Fruit fly (Drosophila melanogaster) whole organism, embryonic: Measurements from ENCODE around the gene hfp.

Experiments used
- Blimp-1 ChIP-seq: fragments of 200-800 bp; sonication (Bioruptor generic); optimal IDR thresholded peaks from 3 replicates; lab custom pipeline; 2018; ENCODE audit warnings: missing biosample characterization, missing genetic modification characterization, mild to moderate bottlenecking, moderate library complexity, missing genetic modification reagents
- CG10431 ChIP-seq: fragments of 200-800 bp; sonication (Bioruptor generic); optimal IDR thresholded peaks from 3 replicates; lab custom pipeline; 2018; ENCODE audit warnings: missing biosample characterization, mild to moderate bottlenecking, missing genetic modification characterization
- CG11247 ChIP-seq: fragments of 200-800 bp; sonication (Bioruptor generic); IDR thresholded peaks from 2 replicates; pipeline ENCODE4 v1.3.6; 2022; ENCODE audit warnings: missing biosample characterization, missing genetic modification characterization
- CG11398 ChIP-seq: fragments of 200-800 bp; sonication (Bioruptor generic); optimal IDR thresholded peaks from 2 replicates; lab custom pipeline; 2016; ENCODE audit warnings: missing biosample characterization, missing genetic modification characterization
- CG12219 ChIP-seq: fragments of 200-800 bp; sonication (Bioruptor generic); optimal IDR thresholded peaks from 3 replicates; lab custom pipeline; 2018; ENCODE audit warnings: missing biosample characterization, mild to moderate bottlenecking, missing genetic modification characterization
- CG12942 ChIP-seq: fragments of 200-800 bp; sonication (Bioruptor generic); optimal IDR thresholded peaks from 3 replicates; lab custom pipeline; 2016; ENCODE audit warnings: missing biosample characterization, missing genetic modification characterization
- CG13287 ChIP-seq: fragments of 200-800 bp; sonication (Bioruptor generic); IDR thresholded peaks from 2 replicates; pipeline ENCODE4 v1.3.6; 2022; ENCODE audit warnings: missing biosample characterization, missing genetic modification characterization; ENCODE audit not compliant: partially characterized antibody
- CG14014 ChIP-seq: fragments of 200-800 bp; sonication (Bioruptor generic); IDR thresholded peaks from 2 replicates; pipeline ENCODE4 v1.3.6; 2022; ENCODE audit warnings: missing biosample characterization, missing genetic modification characterization
- CG1647 ChIP-seq: fragments of 200-800 bp; sonication (Bioruptor generic); optimal IDR thresholded peaks from 3 replicates; lab custom pipeline; 2016; ENCODE audit warnings: missing biosample characterization, missing genetic modification characterization
- CG17612 ChIP-seq: fragments of 200-800 bp; sonication (Bioruptor generic); IDR thresholded peaks from 2 replicates; pipeline ENCODE4 v1.3.6; 2022; ENCODE audit warnings: missing biosample characterization, missing genetic modification characterization
- CG1832 ChIP-seq: fragments of 200-800 bp; sonication (Bioruptor generic); optimal IDR thresholded peaks from 2 replicates; lab custom pipeline; 2017; ENCODE audit warnings: missing biosample characterization, mild to moderate bottlenecking, missing genetic modification characterization, inconsistent platforms
- CG2120 ChIP-seq: fragments of 200-800 bp; sonication (Bioruptor generic); optimal IDR thresholded peaks from 3 replicates; lab custom pipeline; 2016; ENCODE audit warnings: missing biosample characterization, missing genetic modification characterization
- CG2889 ChIP-seq: fragments of 200-800 bp; sonication (Bioruptor generic); IDR thresholded peaks from 3 replicates; pipeline ENCODE4 v1.3.6; 2022; ENCODE audit warnings: missing biosample characterization, missing genetic modification characterization
- CG30020 ChIP-seq: fragments of 200-800 bp; optimal IDR thresholded peaks from 2 replicates; lab custom pipeline; 2019; ENCODE audit warnings: missing biosample characterization, mild to moderate bottlenecking, missing genetic modification characterization, moderate library complexity
- CG30403 ChIP-seq: fragments of 200-800 bp; sonication (Bioruptor generic); optimal IDR thresholded peaks from 3 replicates; lab custom pipeline; 2016; ENCODE audit warnings: missing biosample characterization, missing genetic modification characterization
- CG3065 ChIP-seq: fragments of 200-800 bp; sonication (Bioruptor generic); optimal IDR thresholded peaks from 2 replicates; lab custom pipeline; 2016; ENCODE audit warnings: missing biosample characterization, missing genetic modification characterization
- CG33213 ChIP-seq: fragments of 200-800 bp; sonication (Bioruptor generic); optimal IDR thresholded peaks from 3 replicates; lab custom pipeline; 2016; ENCODE audit warnings: missing biosample characterization, missing genetic modification characterization
- CG4404 ChIP-seq: fragments of 200-800 bp; sonication (Bioruptor generic); IDR thresholded peaks from 2 replicates; pipeline ENCODE4 v1.3.6; 2022; ENCODE audit warnings: missing biosample characterization, missing genetic modification characterization
- CG7928 ChIP-seq: fragments of 200-800 bp; sonication (Bioruptor generic); optimal IDR thresholded peaks from 2 replicates; lab custom pipeline; 2017; ENCODE audit warnings: missing biosample characterization, mild to moderate bottlenecking, missing genetic modification characterization
- CG8388 ChIP-seq: fragments of 200-800 bp; sonication (Bioruptor generic); optimal IDR thresholded peaks from 2 replicates; lab custom pipeline; 2019; ENCODE audit warnings: missing biosample characterization, mild to moderate bottlenecking, missing genetic modification characterization, moderate library complexity
- CG8944 ChIP-seq: fragments of 200-800 bp; sonication (Bioruptor generic); optimal IDR thresholded peaks from 3 replicates; lab custom pipeline; 2016; ENCODE audit warnings: missing biosample characterization, missing genetic modification characterization
- CG9215 ChIP-seq: fragments of 200-800 bp; sonication (Bioruptor generic); IDR thresholded peaks from 2 replicates; pipeline ENCODE4 v1.3.6; 2022; ENCODE audit warnings: missing biosample characterization, missing genetic modification characterization
- CG9437 ChIP-seq: fragments of 200-800 bp; sonication (Bioruptor generic); optimal IDR thresholded peaks from 2 replicates; lab custom pipeline; 2018; ENCODE audit warnings: missing biosample characterization, mild to moderate bottlenecking, missing genetic modification characterization
- Dbx ChIP-seq: fragments of 200-800 bp; sonication (Bioruptor generic); IDR thresholded peaks from 3 replicates; pipeline ENCODE4 v1.3.6; 2022; ENCODE audit warnings: missing biosample characterization, missing genetic modification characterization
- Drgx ChIP-seq: fragments of 200-800 bp; sonication (Bioruptor generic); IDR thresholded peaks from 2 replicates; pipeline ENCODE4 v1.3.6; 2022; ENCODE audit warnings: missing biosample characterization, missing genetic modification characterization
- Ets65A ChIP-seq: fragments of 200-800 bp; sonication (Bioruptor generic); peaks from one replicate; lab custom pipeline; 2016; ENCODE audit warnings: missing biosample characterization, missing genetic modification characterization
- Ets97D ChIP-seq: fragments of 200-800 bp; sonication (Bioruptor generic); optimal IDR thresholded peaks from 3 replicates; lab custom pipeline; 2016; ENCODE audit warnings: missing biosample characterization, missing genetic modification characterization
- Mad ChIP-seq: fragments of 200-800 bp; sonication (Bioruptor generic); optimal IDR thresholded peaks from 2 replicates; lab custom pipeline; 2016; ENCODE audit warnings: missing biosample characterization, missing genetic modification characterization
- Xbp1 ChIP-seq: fragments of 200-800 bp; sonication (Bioruptor generic); optimal IDR thresholded peaks from 3 replicates; lab custom pipeline; 2016; ENCODE audit warnings: missing biosample characterization, mild to moderate bottlenecking, missing genetic modification characterization
- ab ChIP-seq: fragments of 200-800 bp; sonication (Bioruptor generic); optimal IDR thresholded peaks from 2 replicates; lab custom pipeline; 2016; ENCODE audit warnings: missing biosample characterization, missing genetic modification characterization
- bsh ChIP-seq, 2 experiments: fragments of 200-800 bp; sonication (Bioruptor generic); optimal IDR thresholded peaks; 2 replicates each; lab custom pipeline; 2017 to 2018; ENCODE audit warnings: mild to moderate bottlenecking in 2 of 2, missing biosample characterization in 2 of 2, missing genetic modification characterization in 2 of 2, moderate library complexity in 1 of 2
- caup ChIP-seq: fragments of 200-800 bp; sonication (Bioruptor generic); optimal IDR thresholded peaks from 3 replicates; lab custom pipeline; 2017; ENCODE audit warnings: missing biosample characterization, mild to moderate bottlenecking, missing genetic modification characterization, moderate library complexity; ENCODE audit not compliant: severe bottlenecking
- disco-r ChIP-seq: fragments of 200-800 bp; sonication (Bioruptor generic); optimal IDR thresholded peaks from 2 replicates; lab custom pipeline; 2016; ENCODE audit warnings: missing biosample characterization, missing genetic modification characterization
- dm ChIP-seq: fragments of 200-800 bp; sonication (Bioruptor generic); optimal IDR thresholded peaks from 3 replicates; lab custom pipeline; 2016; ENCODE audit warnings: missing biosample characterization, missing genetic modification characterization
- emc ChIP-seq: fragments of 200-800 bp; sonication (Bioruptor generic); optimal IDR thresholded peaks from 2 replicates; lab custom pipeline; 2016; ENCODE audit warnings: missing biosample characterization, missing genetic modification characterization
- gcm ChIP-seq: fragments of 200-800 bp; sonication (Bioruptor generic); optimal IDR thresholded peaks from 2 replicates; lab custom pipeline; 2019; ENCODE audit warnings: missing biosample characterization, mild to moderate bottlenecking, missing genetic modification characterization, moderate library complexity
- jigr1 ChIP-seq: fragments of 200-800 bp; sonication (Bioruptor generic); IDR thresholded peaks from 3 replicates; pipeline ENCODE4 v1.3.6; 2022; ENCODE audit warnings: missing biosample characterization, missing genetic modification characterization
- kah ChIP-seq: fragments of 200-800 bp; sonication (Bioruptor generic); optimal IDR thresholded peaks from 2 replicates; lab custom pipeline; 2018; ENCODE audit warnings: missing biosample characterization, mild to moderate bottlenecking, missing genetic modification characterization
- lab ChIP-seq: fragments of 200-800 bp; sonication (Bioruptor generic); optimal IDR thresholded peaks from 3 replicates; lab custom pipeline; 2017; ENCODE audit warnings: missing biosample characterization, missing genetic modification characterization, mild to moderate bottlenecking, moderate library complexity, missing genetic modification reagents
- nerfin-1 ChIP-seq: fragments of 200-800 bp; sonication (Bioruptor generic); optimal IDR thresholded peaks from 3 replicates; lab custom pipeline; 2019; ENCODE audit warnings: missing biosample characterization, mild to moderate bottlenecking, missing genetic modification characterization, moderate library complexity
- onecut ChIP-seq: fragments of 200-800 bp; sonication (Bioruptor generic); IDR thresholded peaks from 2 replicates; pipeline ENCODE4 v1.3.6; 2022; ENCODE audit warnings: missing biosample characterization, missing genetic modification characterization
- org-1 ChIP-seq: fragments of 200-800 bp; sonication (Bioruptor generic); optimal IDR thresholded peaks from 2 replicates; lab custom pipeline; 2017; ENCODE audit warnings: missing biosample characterization, missing genetic modification characterization
- pho ChIP-seq: fragments of 200-800 bp; sonication (Bioruptor generic); optimal IDR thresholded peaks from 2 replicates; lab custom pipeline; 2016; ENCODE audit warnings: missing biosample characterization, missing genetic modification characterization
- pum ChIP-seq: fragments of 200-800 bp; sonication (Bioruptor generic); optimal IDR thresholded peaks from 2 replicates; lab custom pipeline; 2016; ENCODE audit warnings: missing biosample characterization, missing genetic modification characterization
- row ChIP-seq: fragments of 200-800 bp; sonication (Bioruptor generic); IDR thresholded peaks from 3 replicates; pipeline ENCODE4 v1.3.6; 2022; ENCODE audit warnings: missing biosample characterization, missing genetic modification characterization
- sna ChIP-seq: fragments of 200-800 bp; sonication (Bioruptor generic); IDR thresholded peaks from 2 replicates; pipeline ENCODE4 v1.3.6; 2022; ENCODE audit warnings: missing biosample characterization, missing genetic modification characterization; ENCODE audit not compliant: partially characterized antibody
- sob ChIP-seq: fragments of 200-800 bp; sonication (Bioruptor generic); IDR thresholded peaks from 2 replicates; pipeline ENCODE4 v1.3.6; 2022; ENCODE audit warnings: missing biosample characterization, missing genetic modification characterization
- ssp ChIP-seq: fragments of 200-800 bp; sonication (Bioruptor generic); IDR thresholded peaks from 2 replicates; pipeline ENCODE4 v1.3.6; 2022; ENCODE audit warnings: missing biosample characterization, missing genetic modification characterization
- tna ChIP-seq: fragments of 200-800 bp; sonication (Bioruptor generic); IDR thresholded peaks from 2 replicates; pipeline ENCODE4 v1.3.6; 2022; ENCODE audit warnings: missing biosample characterization, missing genetic modification characterization; ENCODE audit not compliant: partially characterized antibody
- ttk ChIP-seq: fragments of 200-800 bp; sonication (Bioruptor generic); IDR thresholded peaks from 2 replicates; pipeline ENCODE4 v2.1.2; 2022; ENCODE audit warnings: missing biosample characterization, missing genetic modification characterization

Gene hfp

dm6 chr3L:1533699-1534431, 31.5 kb upstream of the hfp start, which contains the start of gene Iml1 (continued):
- TF ChIP-seq gcm (GFP tag; lab: Kevin White, UChicago) (no peak), CG9437 (GFP tag; lab: Kevin White, UChicago) (peak; percentile 83), CG30403 (GFP tag; lab: Kevin White, UChicago) (no peak), row (GFP tag; lab: Robert Waterston, UW) (peak; percentile 83), kah (GFP tag; lab: Kevin White, UChicago) (no peak), Dbx (GFP tag; lab: Robert Waterston, UW) (no peak), CG9215 (GFP tag; lab: Robert Waterston, UW) (peak; percentile 45), Mad (GFP tag; lab: Kevin White, UChicago) (no peak), onecut (GFP tag; lab: Robert Waterston, UW) (no peak), pho (GFP tag; lab: Kevin White, UChicago) (no peak), nerfin-1 (peak; percentile 60), CG12219 (GFP tag; lab: Kevin White, UChicago) (no peak), CG33213 (GFP tag; lab: Kevin White, UChicago) (no peak), CG8944 (GFP tag; lab: Kevin White, UChicago) (no peak), CG2120 (GFP tag; lab: Kevin White, UChicago) (no peak), CG14014 (GFP tag; lab: Robert Waterston, UW) (peak; percentile 39; the same call in 1 of the 2 replicates), CG11398 (GFP tag; lab: Kevin White, UChicago) (no peak), Drgx (GFP tag; lab: Robert Waterston, UW) (no peak), CG1647 (GFP tag; lab: Kevin White, UChicago) (no peak), ab (no peak), lab (no peak), dm (no peak), CG11247 (GFP tag; lab: Robert Waterston, UW) (peak; percentile 50), CG17612 (GFP tag; lab: Robert Waterston, UW) (no peak), CG30020 (no peak), CG2889 (GFP tag; lab: Robert Waterston, UW) (0 out of 3 replicates have a peak, but pooled peaks have one; percentile 12), ssp (GFP tag; lab: Robert Waterston, UW) (peak; percentile 37), emc (GFP tag; lab: Kevin White, UChicago) (no peak), Blimp-1 (no peak), CG8388 (GFP tag; lab: Kevin White, UChicago) (peak; percentile 32), Ets65A (GFP tag; lab: Kevin White, UChicago) (peak; percentile 92), ttk (GFP tag; lab: Robert Waterston, UW) (0 out of 2 replicates have a peak, but pooled peaks have one; percentile 23), CG3065 (no peak), bsh (GFP tag; optimal IDR thresholded peaks at IDR 0.05; lab: Kevin White, UChicago) (no peak), Xbp1 (peak; percentile 43), caup (GFP tag; lab: Kevin White, UChicago) (no peak), CG4404 (GFP tag; lab: Robert Waterston, UW) (peak; percentile 41; the same call in 1 of the 2 replicates), jigr1 (GFP tag; lab: Robert Waterston, UW) (peak; percentile 44; the same call in 1 of the 3 replicates), CG13287 (peak; percentile 25; the same call in 1 of the 2 replicates), org-1 (GFP tag; lab: Kevin White, UChicago) (no peak), Ets97D (GFP tag; lab: Kevin White, UChicago) (peak; percentile 27), disco-r (GFP tag; lab: Kevin White, UChicago) (no peak), CG10431 (no peak), tna (no peak), pum (GFP tag; lab: Kevin White, UChicago) (no peak), sna (GFP tag; lab: Robert Waterston, UW) (no peak), sob (GFP tag; lab: Robert Waterston, UW) (peak; percentile 63), CG7928 (GFP tag; lab: Kevin White, UChicago) (no peak), CG1832 (GFP tag; lab: Kevin White, UChicago) (no peak), CG12942 (GFP tag; lab: Kevin White, UChicago) (peak; percentile 31)
